Worm (Caenorhabditis elegans) whole organism, dauer: ENCODE measurements around the gene lgc-18.

Experiments used
- unc-62 ChIP-seq: sonication (generic microtip); optimal IDR thresholded peaks from 2 replicates; lab custom pipeline; 2017; ENCODE audit warnings: missing biosample characterization, missing genetic modification reagents, missing genetic modification characterization

lgc-18 gene

DNA sequence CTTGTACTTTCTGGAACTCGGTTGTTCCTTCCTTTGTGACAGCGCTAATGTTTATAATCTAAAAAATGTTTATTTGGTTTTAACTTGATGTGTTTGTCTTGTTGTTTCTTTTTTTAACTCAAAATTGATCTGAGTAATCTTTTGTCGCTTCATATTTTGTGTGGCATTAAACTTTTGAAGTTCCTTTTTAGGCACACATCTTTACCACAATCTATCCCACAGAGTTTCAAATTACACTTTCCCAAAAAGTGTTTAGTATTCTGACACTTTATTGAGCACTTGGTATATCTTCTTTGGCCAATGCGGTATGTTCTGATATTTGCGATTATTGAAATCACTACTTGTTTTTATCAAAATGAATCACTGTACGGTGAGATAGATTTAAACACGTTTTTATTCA is at the start of gene lgc-18:
Gene lgc-18 (plus strand): TSS at position 301 of the 400 bp plus-strand sequence.
- TF ChIP-seq unc-62 (GFP tag; lab: Kevin White, UChicago): no peak

ce11 chrX:12080581-12081162 is 44.7 kb upstream of the lgc-18 start:
- TF ChIP-seq unc-62 (GFP tag; lab: Kevin White, UChicago): no peak

- TF ChIP-seq unc-62 (GFP tag; lab: Kevin White, UChicago): no peak
Observed at ce11 chrX:12081250-12081649, 44.2 kb upstream of the lgc-18 start.

- no peak for TF ChIP-seq unc-62 (GFP tag; lab: Kevin White, UChicago)
Observed at ce11 chrX:12082813-12083212, 42.6 kb upstream of the lgc-18 start.

DNA sequence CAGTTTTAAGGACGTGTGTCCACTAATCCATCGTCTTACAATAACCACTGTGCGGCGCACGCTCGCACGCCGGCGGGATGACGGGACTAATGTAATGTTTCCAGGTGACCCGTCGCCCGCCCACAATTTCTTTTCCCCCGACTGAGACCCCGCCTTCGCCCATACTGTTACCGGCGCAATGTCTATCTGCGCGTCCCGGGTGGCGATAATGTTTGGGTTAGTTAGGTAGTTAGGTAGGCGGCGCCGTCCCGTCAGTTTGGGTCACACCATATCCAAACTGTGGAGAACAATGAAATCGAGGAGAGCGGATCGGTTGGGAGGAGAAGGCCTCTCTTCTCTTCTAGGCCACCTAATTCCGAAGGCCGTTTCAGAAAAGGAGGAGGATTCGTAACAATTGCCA is 39.1 kb upstream of the lgc-18 start:
- no peak for TF ChIP-seq unc-62 (GFP tag; lab: Kevin White, UChicago)

DNA sequence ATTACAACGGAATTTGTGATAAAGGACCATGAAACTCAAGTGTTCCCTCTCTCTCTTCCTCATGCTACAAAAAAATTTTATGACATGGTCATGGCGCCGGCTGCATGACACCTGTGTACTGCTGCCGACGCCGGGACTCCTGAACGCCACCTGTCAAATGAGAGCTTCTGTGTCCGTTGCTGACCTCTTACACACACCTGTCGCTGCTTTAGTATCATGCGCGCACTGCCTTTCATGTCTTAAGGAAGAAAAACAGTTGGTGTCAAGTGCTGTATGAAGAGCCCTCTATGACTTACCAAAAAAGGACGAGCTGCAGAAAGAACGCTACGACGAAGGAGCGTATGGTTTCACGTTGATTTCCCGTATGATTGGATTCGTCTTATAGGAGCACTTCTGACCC is 32.8 kb upstream of the lgc-18 start:
- TF ChIP-seq unc-62 (GFP tag; lab: Kevin White, UChicago): no peak

- no peak for TF ChIP-seq unc-62 (GFP tag; lab: Kevin White, UChicago)
Observed at ce11 chrX:12093043-12093442, 32.4 kb upstream of the lgc-18 start, which contains the start of gene W03G11.4. W03G11.4 (minus strand) TSS chrX:12093143.

DNA sequence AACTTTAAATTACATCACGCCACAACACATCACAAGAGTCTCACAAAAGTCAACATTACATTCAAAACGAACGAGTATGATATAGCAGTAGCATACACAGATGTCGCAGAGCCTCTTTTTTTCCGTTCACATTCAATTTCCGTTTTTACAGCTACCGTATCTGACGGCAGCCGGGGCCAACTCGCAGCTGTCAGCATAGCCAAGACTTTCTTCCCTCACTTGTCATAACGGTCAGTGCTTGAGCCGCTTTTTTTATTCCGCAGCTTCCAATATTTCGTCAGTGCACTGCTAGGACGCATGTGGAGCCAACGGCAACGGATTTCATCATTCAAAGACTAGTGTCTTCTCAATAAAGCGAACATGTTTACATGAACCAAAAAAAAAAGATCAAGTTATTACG is 31.4 kb upstream of the lgc-18 start:
- TF ChIP-seq unc-62 (GFP tag; lab: Kevin White, UChicago): no peak

DNA sequence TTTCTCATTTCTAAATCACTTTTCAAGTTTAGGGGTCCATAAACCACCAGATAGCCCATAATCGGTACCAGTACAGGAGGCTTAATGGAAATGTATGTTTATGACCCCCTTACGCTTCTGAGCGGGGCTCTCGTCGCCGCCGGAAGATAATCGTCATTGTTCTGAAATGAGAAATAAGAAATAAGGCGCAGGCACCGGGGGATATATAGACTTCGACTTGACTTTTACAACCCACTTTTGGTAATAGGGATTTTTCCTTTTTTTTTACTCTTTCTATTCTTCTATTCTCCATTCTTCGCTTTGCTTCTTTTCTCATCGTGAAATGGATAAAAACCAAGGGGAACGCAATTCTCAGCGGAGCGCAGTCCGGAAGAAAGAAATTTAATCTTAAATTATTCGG is 30.2 kb upstream of the lgc-18 start:
- no peak for TF ChIP-seq unc-62 (GFP tag; lab: Kevin White, UChicago)

DNA sequence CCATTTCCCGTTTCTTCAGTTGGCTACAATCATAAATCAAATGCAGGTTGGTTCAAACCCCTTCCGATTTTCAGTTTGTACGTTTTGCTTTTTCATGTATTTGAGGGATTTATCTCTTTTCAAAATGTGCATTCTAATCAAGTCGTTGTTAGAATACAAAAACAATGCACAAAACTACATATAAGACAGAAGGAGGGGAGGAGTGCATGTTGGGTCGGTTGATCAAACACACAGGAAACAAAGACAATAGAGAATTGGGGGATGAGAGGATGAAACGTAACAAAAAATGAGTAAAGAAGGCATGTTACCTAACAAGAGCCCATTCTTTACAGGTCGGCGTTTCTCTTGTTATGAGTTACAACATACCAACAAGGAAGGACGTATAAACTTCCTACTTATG is 27.4 kb upstream of the lgc-18 start:
- TF ChIP-seq unc-62 (GFP tag; lab: Kevin White, UChicago): no peak

DNA sequence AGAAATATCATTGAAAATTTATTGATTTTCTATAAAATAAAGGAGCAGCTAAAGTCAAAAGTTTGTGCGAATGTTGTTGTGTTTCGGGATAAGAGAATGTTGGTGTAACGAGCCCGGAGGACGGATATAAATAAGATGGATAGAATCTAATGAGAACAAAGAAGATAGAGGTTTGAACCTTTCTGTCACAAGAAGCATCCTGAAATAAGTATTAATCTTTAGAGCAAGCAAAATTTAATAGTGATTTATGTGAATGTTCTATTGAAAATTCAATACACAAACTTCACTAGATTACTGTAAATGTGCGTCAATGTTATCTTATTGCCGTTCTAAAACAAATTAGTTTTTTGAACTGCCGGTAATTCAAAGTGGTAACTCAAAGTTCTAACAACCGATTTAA is 21.7 kb upstream of the lgc-18 start, which contains the start of gene W03G11.3:
Gene W03G11.3 (minus strand): TSS at position 101 of the 400 bp plus-strand sequence.
- TF ChIP-seq unc-62 (GFP tag; lab: Kevin White, UChicago): no peak

- TF ChIP-seq unc-62 (GFP tag; lab: Kevin White, UChicago): no peak
Observed at ce11 chrX:12104630-12105029, 20.8 kb upstream of the lgc-18 start, which contains the start of gene col-181. col-181 (plus strand) TSS chrX:12104930.

- TF ChIP-seq unc-62 (GFP tag; lab: Kevin White, UChicago): no peak
Observed at ce11 chrX:12105458-12105857, 19.9 kb upstream of the lgc-18 start.

DNA sequence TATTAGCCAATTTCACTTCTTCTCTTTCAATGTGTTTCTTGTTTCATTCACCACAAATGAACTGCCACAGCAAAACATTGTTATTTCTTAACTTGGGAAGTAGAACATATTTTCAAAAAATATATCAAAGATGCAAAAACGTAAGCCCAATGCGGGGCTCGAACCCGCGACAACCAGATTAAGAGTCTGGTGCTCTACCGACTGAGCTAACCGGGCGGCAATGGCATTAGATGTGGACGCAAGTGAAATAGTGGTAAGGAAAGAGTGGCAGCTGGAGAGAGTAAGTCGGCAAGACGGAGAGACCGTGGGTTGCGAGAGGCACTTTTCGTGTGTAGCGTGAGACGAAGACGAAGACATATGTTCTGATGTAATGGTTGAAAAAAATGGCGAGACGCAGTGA is 19.4 kb upstream of the lgc-18 start:
- no peak for TF ChIP-seq unc-62 (GFP tag; lab: Kevin White, UChicago)

DNA sequence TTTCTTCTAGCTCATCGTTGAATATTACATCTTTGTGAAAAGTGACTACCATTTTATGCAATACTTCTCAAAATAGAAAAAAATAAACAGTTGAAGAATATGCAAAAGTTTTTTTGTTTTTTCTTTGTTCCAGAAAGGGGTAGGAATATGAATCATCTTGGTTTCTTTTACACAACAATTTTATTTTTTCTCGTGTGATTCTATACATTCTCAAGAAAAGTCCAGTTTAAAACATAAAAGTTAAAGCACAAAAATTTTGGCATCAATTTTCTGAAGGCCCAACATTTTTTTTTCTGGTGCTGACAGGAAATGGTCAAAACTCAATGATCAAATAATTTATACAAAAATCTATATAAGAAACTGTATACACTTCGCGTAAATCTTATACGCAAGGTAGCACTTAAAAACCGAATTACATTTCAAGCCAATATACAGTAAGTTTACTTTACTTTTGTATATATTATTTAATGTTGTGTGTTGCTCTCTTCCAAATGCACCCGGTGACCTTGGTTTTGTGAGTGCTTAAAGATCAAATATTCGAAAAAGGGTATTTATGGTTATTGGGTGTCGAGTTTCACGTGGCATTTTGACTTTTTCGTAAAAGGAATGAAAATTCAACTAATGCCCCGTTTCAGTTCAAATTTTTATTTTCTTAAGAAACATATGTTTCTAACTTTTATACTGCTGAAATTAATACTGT is 16.7 kb upstream of the lgc-18 start, which contains the start of the genes W03G11.2 and lgc-13:
Gene W03G11.2 (minus strand): TSS at position 101 of the 700 bp plus-strand sequence.
Gene lgc-13 (plus strand): TSS at position 650 of the 700 bp plus-strand sequence.
- TF ChIP-seq unc-62 (GFP tag; lab: Kevin White, UChicago): no peak

DNA sequence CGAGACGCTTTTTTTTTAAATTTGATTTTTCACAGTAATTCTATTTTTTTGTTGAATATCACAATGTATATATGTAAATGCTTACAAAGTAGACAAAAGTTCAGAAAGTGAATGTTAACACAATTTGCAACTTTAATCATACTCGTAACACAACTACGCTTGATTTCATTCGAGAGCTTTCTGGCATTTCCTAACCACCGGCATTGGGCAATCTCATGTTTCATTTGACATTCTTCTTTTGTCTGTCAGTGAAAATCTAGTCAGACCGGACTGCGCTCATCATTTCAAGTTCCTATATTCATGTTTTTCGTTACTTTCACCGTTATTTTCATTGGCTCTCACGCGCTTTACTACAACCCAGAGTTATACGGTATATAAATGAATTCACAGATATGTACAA is 14.2 kb upstream of the lgc-18 start, which contains the start of gene lgc-14:
Gene lgc-14 (plus strand): TSS at position 301 of the 400 bp plus-strand sequence.
- no peak for TF ChIP-seq unc-62 (GFP tag; lab: Kevin White, UChicago)

DNA sequence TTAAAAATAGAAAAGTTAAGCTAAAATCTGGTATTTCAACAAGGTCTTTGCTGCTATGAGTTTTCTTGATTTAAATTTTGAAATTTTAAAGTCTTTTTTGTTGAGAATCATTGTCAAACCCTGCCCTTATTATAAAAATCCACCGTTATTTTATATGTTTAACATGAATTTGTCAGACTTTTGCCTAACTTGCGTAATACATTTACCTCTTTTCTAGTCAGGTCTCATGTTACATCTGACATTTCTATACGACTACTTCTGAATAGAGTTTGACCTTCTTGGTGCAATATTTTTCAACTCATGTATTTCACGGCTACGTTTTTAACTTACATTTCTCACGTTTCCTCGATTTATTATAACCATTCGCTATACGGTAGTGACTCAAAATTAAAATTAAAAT is 11.4 kb upstream of the lgc-18 start, which contains the start of gene lgc-15:
Gene lgc-15 (plus strand): TSS at position 301 of the 400 bp plus-strand sequence.
- no peak for TF ChIP-seq unc-62 (GFP tag; lab: Kevin White, UChicago)
